Fruit fly (Drosophila melanogaster) whole organism: ENCODE results near the gene Wsck.

Experiments
- EcR ChIP-seq, 2 experiments: fragments of >200 bp; optimal IDR thresholded peaks; 2 replicates each; lab custom pipeline; 2017; ENCODE audit warnings: missing biosample characterization in 2 of 2, missing genetic modification characterization in 2 of 2, missing genetic modification reagents in 2 of 2
- psq ChIP-seq: fragments of >200 bp; optimal IDR thresholded peaks from 2 replicates; lab custom pipeline; 2017

DNA sequence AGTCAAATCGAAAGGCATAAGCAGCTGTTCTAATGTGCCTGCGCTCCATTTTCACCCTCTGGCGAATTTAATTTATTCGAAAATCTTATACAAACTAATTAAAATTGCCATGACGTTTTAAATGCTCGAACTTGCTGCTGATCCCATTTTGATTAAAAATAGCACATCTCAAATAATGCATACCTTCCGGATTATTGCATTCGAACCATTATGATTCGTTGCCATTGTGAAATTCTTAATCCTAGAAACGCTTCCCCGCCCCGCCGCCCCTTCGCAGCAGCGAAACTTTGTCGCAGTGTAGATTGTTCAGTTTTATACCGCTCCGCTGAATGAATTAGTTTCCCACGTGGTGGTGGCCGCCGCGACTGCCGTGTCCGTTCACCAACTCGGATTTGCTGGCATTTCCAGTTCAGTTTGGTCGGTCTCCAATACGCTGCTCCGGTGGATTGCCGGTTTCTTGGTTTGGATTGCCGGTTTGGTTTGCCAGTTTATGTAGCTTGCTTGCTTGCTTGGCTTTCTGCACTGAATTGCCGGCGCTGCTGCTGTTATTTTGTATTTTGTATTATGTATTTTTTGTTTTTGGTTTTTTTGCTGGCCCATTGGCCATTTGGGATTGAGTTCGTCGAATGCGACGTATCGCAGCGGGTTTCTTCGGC is 31.2 kb downstream of the Wsck start:
- no peak for TF ChIP-seq psq (lab: Kevin White, UChicago)
- TF ChIP-seq EcR (GFP tag; optimal IDR thresholded peaks at IDR 0.05; lab: Kevin White, UChicago), result no peak
